Fruit fly (Drosophila melanogaster): ENCODE data around the gene bou.

bou gene

dm6 chrX:7011063-7011743 lies 24.9 kb downstream of the bou start, which contains the start of the genes cm, sloth1 and sloth2 (continued):
- TF ChIP-seq jing (GFP tag; optimal IDR thresholded peaks at IDR 0.05) (peak; percentile 70), CG1024 (GFP tag; IDR thresholded peaks at IDR 0.05) (peak; percentile 68), unpg (GFP tag; optimal IDR thresholded peaks at IDR 0.05) (peak; percentile 87), MESR4 (GFP tag; optimal IDR thresholded peaks at IDR 0.05) (peak; percentile 55), CG10462 (GFP tag; optimal IDR thresholded peaks at IDR 0.05) (peak; percentile 76), tap (tag; optimal IDR thresholded peaks at IDR 0.05) (peak; percentile 73), CG15514 (GFP tag; optimal IDR thresholded peaks at IDR 0.05) (peak; percentile 77), maf-S (GFP tag; optimal IDR thresholded peaks at IDR 0.05) (peak; percentile 87), CG11247 (GFP tag; IDR thresholded peaks at IDR 0.05) (peak; percentile 83), CG6765 (GFP tag; optimal IDR thresholded peaks at IDR 0.05) (peak; percentile 50), HmgD (GFP tag; optimal IDR thresholded peaks at IDR 0.05) (peak; percentile 62), knrl (GFP tag; IDR thresholded peaks at IDR 0.05; ENCODE audit: partially characterized antibody) (peak; percentile 89), chm (GFP tag; IDR thresholded peaks at IDR 0.05) (peak; percentile 86), CG32772 (GFP tag; IDR thresholded peaks at IDR 0.05) (peak; percentile 90), sim (GFP tag; IDR thresholded peaks at IDR 0.05) (no peak), CG9727 (GFP tag; optimal IDR thresholded peaks at IDR 0.05) (peak; percentile 81), Dll (GFP tag; IDR thresholded peaks at IDR 0.05; ENCODE audit: partially characterized antibody) (peak; percentile 95), CG15479 (GFP tag; optimal IDR thresholded peaks at IDR 0.05) (no peak), Dp (GFP tag; optimal IDR thresholded peaks at IDR 0.05) (no peak), Med (GFP tag) (peak; percentile 98), CHES-1-like (GFP tag; optimal IDR thresholded peaks at IDR 0.05) (peak; percentile 86), wdn (GFP tag; IDR thresholded peaks at IDR 0.05) (peak; percentile 81), Hand (GFP tag; optimal IDR thresholded peaks at IDR 0.05) (peak; percentile 45), otp (GFP tag; IDR thresholded peaks at IDR 0.05) (peak; percentile 73), CG14441 (GFP tag; IDR thresholded peaks at IDR 0.05) (peak; percentile 84), CG30431 (GFP tag; optimal IDR thresholded peaks at IDR 0.05) (peak; percentile 76), Oaz (GFP tag; IDR thresholded peaks at IDR 0.05) (peak; percentile 65; the same call in 1 of the 2 replicates), esg (GFP tag; conservative IDR thresholded peaks at IDR 0.05) (peak; percentile 87), Ssrp (tag; optimal IDR thresholded peaks at IDR 0.05) (peak; percentile 74), chinmo (GFP tag; IDR thresholded peaks at IDR 0.05; ENCODE audit: partially characterized antibody) (0 out of 4 replicates have a peak, but pooled peaks have one; percentile 42), bigmax (GFP tag; optimal IDR thresholded peaks at IDR 0.05) (no peak), CG3163 (GFP tag; optimal IDR thresholded peaks at IDR 0.05) (peak; percentile 55), odd (GFP tag; optimal IDR thresholded peaks at IDR 0.05) (peak; percentile 65), Kr (GFP tag; optimal IDR thresholded peaks at IDR 0.05) (no peak), org-1 (GFP tag; optimal IDR thresholded peaks at IDR 0.05) (peak; percentile 64), CG34376 (GFP tag; optimal IDR thresholded peaks at IDR 0.05) (peak; percentile 73), CkIIα-i1 (GFP tag; IDR thresholded peaks at IDR 0.05) (no peak), CG18599 (GFP tag; optimal IDR thresholded peaks at IDR 0.05) (peak; percentile 82), oc (tag; optimal IDR thresholded peaks at IDR 0.05) (peak; percentile 67), Rx (GFP tag; IDR thresholded peaks at IDR 0.05) (peak; percentile 87), Hr78 (GFP tag; optimal IDR thresholded peaks at IDR 0.05) (peak in 1 of 2 experiments; percentile 79), CG1792 (GFP tag; optimal IDR thresholded peaks at IDR 0.05) (peak; percentile 60), Lpt (GFP tag; optimal IDR thresholded peaks at IDR 0.05) (no peak), CG18764 (GFP tag; optimal IDR thresholded peaks at IDR 0.05) (peak; percentile 69), ken (GFP tag; IDR thresholded peaks at IDR 0.05) (peak; percentile 92), CG5245 (GFP tag; optimal IDR thresholded peaks at IDR 0.05) (peak; percentile 60), lbe (GFP tag; optimal IDR thresholded peaks at IDR 0.05) (peak; percentile 57), schlank (tag; optimal IDR thresholded peaks at IDR 0.05) (peak; percentile 63), CG30403 (GFP tag; optimal IDR thresholded peaks at IDR 0.05) (peak; percentile 95)
